Worm (Caenorhabditis elegans) whole organism, L1 larva: ENCODE data around the gene ssu-2.

ENCODE experiments used
- aly-2 ChIP-seq: fragments of 150-350 bp; optimal IDR thresholded peaks from 2 replicates; lab custom pipeline; 2014; ENCODE audit warnings: missing biosample characterization, missing genetic modification characterization
- egl-27 ChIP-seq, 2 experiments: fragments of 150-350 bp in 1 of 2; sonication (generic microtip); optimal IDR thresholded peaks; 3 replicates each; lab custom pipeline; 2017 to 2018; ENCODE audit warnings: missing biosample characterization in 2 of 2, missing genetic modification characterization in 2 of 2, missing genetic modification reagents in 2 of 2
- lin-35 ChIP-seq, 2 experiments: fragments of 150-350 bp; optimal IDR thresholded peaks; 2 replicates each; lab custom pipeline; 2014; ENCODE audit warnings: missing biosample characterization in 2 of 2, missing genetic modification characterization in 2 of 2, missing genetic modification reagents in 2 of 2
- nhr-237 ChIP-seq: fragments of 150-350 bp; optimal IDR thresholded peaks from 2 replicates; lab custom pipeline; 2014; ENCODE audit warnings: missing biosample characterization, missing genetic modification characterization
- nhr-28 ChIP-seq: fragments of 150-350 bp; optimal IDR thresholded peaks from 2 replicates; lab custom pipeline; 2014; ENCODE audit warnings: missing biosample characterization, missing genetic modification characterization
- nhr-77 ChIP-seq: fragments of 150-350 bp; optimal IDR thresholded peaks from 2 replicates; lab custom pipeline; 2014; ENCODE audit warnings: missing biosample characterization, missing genetic modification characterization
- nhr-90 ChIP-seq: sonication (generic microtip); optimal IDR thresholded peaks from 2 replicates; lab custom pipeline; 2016; ENCODE audit warnings: mild to moderate bottlenecking, missing genetic modification characterization, missing compliant biosample characterization; ENCODE audit not compliant: poor library complexity
- pag-3 ChIP-seq: sonication (generic microtip); optimal IDR thresholded peaks from 2 replicates; lab custom pipeline; 2017; ENCODE audit warnings: missing genetic modification characterization, mild to moderate bottlenecking, missing compliant biosample characterization, antibody characterized with exemption, borderline replicate concordance; ENCODE audit not compliant: insufficient read depth
- sox-4 ChIP-seq: sonication (generic microtip); optimal IDR thresholded peaks from 2 replicates; lab custom pipeline; 2016; ENCODE audit warnings: missing genetic modification characterization, missing compliant biosample characterization

DNA sequence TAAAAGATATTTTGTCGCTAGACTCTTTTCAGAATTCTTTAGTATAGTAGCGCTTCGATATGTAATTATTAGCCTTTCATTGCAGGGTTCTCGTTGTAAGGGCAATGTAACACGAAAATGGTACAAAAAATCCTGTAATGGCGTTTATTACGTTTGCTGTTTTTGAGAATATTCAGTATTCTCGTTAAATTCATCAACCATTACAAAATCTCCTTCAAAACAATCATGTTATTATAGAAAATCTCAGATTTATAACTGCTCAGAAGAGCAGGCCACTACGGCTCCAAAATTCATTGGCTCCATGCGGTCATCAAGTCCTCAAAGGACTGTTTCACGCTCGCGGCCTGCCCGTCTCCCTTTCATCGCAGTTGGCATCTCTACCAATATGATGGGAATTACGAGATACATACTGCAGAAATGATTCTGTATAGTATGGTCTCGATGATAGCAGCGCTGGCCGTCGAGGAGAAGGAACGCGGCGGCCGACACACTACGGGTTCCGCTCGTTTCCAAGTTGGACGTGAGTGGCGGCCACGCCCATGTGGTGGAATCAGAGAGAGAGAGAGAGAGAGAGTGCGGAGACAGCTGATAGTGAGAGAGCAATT lies 34.3 kb upstream of the ssu-2 start:
- TF ChIP-seq pag-3 (no peak), lin-35 (GFP tag; optimal IDR thresholded peaks at IDR 0.05; lab: Kevin White, UChicago) (peak; percentile 35 to 73), aly-2 (tag; lab: Kevin White, UChicago) (no peak), sox-4 (peak; percentile 18), egl-27 (tag; optimal IDR thresholded peaks at IDR 0.05; lab: Kevin White, UChicago) (no peak), nhr-90 (tag; lab: Kevin White, UChicago) (peak; percentile 96), nhr-77 (tag; lab: Kevin White, UChicago) (peak; percentile 73), nhr-237 (no peak), nhr-28 (tag; lab: Kevin White, UChicago) (no peak)
